Fruit fly (Drosophila melanogaster): Measurements from ENCODE around the gene ND-20L.
A peak's percentile ranks its signal among the peaks of the same experiment; 100 is the strongest.

Gene ND-20L

DNA sequence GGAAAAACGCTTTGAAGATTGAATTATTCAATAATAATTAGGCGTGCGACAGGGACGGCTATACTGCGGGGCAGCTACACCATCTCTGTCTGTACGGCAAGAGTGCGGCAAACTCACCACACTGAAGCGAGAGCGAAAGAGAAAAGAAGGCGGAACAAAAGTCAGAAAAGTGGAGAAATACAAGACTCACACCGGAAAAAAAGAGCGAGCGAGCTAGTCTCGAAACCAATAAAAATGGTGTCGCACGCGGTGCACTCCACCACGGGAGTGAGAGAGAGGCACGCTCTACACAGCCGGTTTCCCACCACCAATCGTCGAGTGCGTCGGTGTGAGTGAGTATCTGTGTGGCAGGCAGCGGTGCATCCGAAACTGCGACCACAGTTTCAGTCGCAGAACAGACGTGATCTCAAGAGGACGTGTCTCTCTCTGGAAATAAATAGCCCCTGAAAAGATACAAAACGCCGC is 40.5 kb downstream of the ND-20L start, which contains the start of gene Dr (continued):
- peak; percentile 20; the same call in 1 of the 2 replicates for TF ChIP-seq sna (GFP tag; IDR thresholded peaks at IDR 0.05; ENCODE audit: partially characterized antibody)
- TF ChIP-seq ewg (GFP tag; optimal IDR thresholded peaks at IDR 0.05), result peak; percentile 86
- TF ChIP-seq pho (GFP tag; optimal IDR thresholded peaks at IDR 0.05), result no peak
- peak; percentile 36 for TF ChIP-seq twi (tag; optimal IDR thresholded peaks at IDR 0.05)
- TF ChIP-seq CG12744 (GFP tag; optimal IDR thresholded peaks at IDR 0.05), result no peak
- peak; percentile 52; the same call in 1 of the 3 replicates for TF ChIP-seq z (GFP tag; IDR thresholded peaks at IDR 0.05)
- TF ChIP-seq CG15479 (GFP tag; optimal IDR thresholded peaks at IDR 0.05), result peak; percentile 25
- TF ChIP-seq CG8359 (GFP tag; optimal IDR thresholded peaks at IDR 0.05; ENCODE audit: borderline replicate concordance), result peak; percentile 0
- TF ChIP-seq CG10321 (GFP tag; IDR thresholded peaks at IDR 0.05), result peak; percentile 98
- TF ChIP-seq Jarid2 (GFP tag; optimal IDR thresholded peaks at IDR 0.05), result peak; percentile 91
- TF ChIP-seq ci (GFP tag; IDR thresholded peaks at IDR 0.05), result peak; percentile 50; the same call in 1 of the 3 replicates
- no peak for TF ChIP-seq CG11247 (GFP tag; IDR thresholded peaks at IDR 0.05)
- no peak for TF ChIP-seq CG42726 (GFP tag; IDR thresholded peaks at IDR 0.05; ENCODE audit: partially characterized antibody)
- peak; percentile 71 for TF ChIP-seq Med (GFP tag)
- TF ChIP-seq sim (GFP tag; IDR thresholded peaks at IDR 0.05), result 0 out of 2 replicates have a peak, but pooled peaks have one; percentile 43
- TF ChIP-seq CG6765 (GFP tag; optimal IDR thresholded peaks at IDR 0.05), result no peak
- 0 out of 3 replicates have a peak, but pooled peaks have one; percentile 9 for TF ChIP-seq row (GFP tag; IDR thresholded peaks at IDR 0.05)
- no peak for TF ChIP-seq CG10462 (GFP tag; optimal IDR thresholded peaks at IDR 0.05)
- TF ChIP-seq tll (GFP tag; optimal IDR thresholded peaks at IDR 0.05), result peak; percentile 76 to 91
- no peak for TF ChIP-seq Fer2 (tag; optimal IDR thresholded peaks at IDR 0.05)

DNA sequence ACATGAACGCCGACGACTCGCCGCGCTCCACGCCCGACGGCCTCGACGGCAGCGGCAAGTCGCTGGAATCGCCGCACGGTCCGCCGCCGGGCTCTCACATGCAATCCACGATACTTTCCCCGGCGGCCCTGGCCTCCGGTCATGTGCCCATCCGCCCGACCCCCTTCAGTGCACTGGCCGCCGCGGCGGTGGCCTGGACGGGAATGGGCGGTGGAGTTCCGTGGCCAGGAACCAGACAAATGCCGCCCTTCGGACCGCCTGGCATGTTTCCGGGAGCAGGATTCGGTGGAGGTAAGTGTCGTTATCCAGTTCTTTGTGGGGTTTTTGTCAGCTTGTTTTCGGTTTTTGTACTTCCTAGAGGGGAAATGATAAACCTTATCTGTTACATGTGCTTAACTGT is 42.0 kb downstream of the ND-20L start:
- TF ChIP-seq salm (tag; optimal IDR thresholded peaks at IDR 0.05) (no peak), Hr39 (optimal IDR thresholded peaks at IDR 0.05) (peak; percentile 66)

DNA sequence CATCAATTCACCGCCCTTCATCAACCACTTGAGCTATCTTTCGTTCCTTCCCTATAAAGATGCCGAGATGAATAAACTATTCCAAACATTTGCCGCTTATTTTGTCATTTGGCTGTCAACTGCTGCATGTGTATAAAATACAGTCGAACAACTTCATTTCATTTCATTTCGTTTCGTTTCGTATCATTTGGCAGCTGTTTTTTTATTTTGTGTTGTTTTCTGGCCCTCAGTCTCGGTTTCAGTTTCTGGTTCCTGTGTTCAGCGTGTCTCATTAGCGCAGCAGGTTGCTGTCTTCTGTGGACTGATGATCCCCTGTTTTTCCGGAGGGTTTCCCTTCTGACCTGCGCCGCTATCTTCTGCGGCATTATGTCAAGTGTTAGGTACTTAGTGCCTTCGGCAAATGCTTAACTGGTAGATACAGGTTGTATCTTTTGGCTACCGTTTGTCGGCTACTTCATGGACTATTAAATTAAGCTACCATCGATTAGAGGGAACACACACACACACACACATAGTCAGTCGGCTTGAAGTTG is 44.0 kb downstream of the ND-20L start:
- TF ChIP-seq pum (GFP tag; optimal IDR thresholded peaks at IDR 0.05), result no peak
- TF ChIP-seq CG3407 (GFP tag; optimal IDR thresholded peaks at IDR 0.05), result no peak
- TF ChIP-seq Spps (tag; optimal IDR thresholded peaks at IDR 0.05), result no peak
- peak; percentile 48 for TF ChIP-seq D (optimal IDR thresholded peaks at IDR 0.05)
- TF ChIP-seq D (GFP tag; optimal IDR thresholded peaks at IDR 0.05), result no peak
- TF ChIP-seq CG6254 (GFP tag; optimal IDR thresholded peaks at IDR 0.05), result no peak
- no peak for TF ChIP-seq Ssrp (tag; optimal IDR thresholded peaks at IDR 0.05)
- TF ChIP-seq pfk (GFP tag; optimal IDR thresholded peaks at IDR 0.05), result peak; percentile 86
- TF ChIP-seq CG33213 (GFP tag; optimal IDR thresholded peaks at IDR 0.05), result no peak
- TF ChIP-seq Elba2 (GFP tag; optimal IDR thresholded peaks at IDR 0.05), result no peak
- peak; percentile 73 for TF ChIP-seq ac (GFP tag; optimal IDR thresholded peaks at IDR 0.05)
- no peak for TF ChIP-seq gsb (GFP tag; IDR thresholded peaks at IDR 0.05)
- TF ChIP-seq cwo (GFP tag; optimal IDR thresholded peaks at IDR 0.05), result no peak
- no peak for TF ChIP-seq CkIIα-i1 (GFP tag; IDR thresholded peaks at IDR 0.05)
- TF ChIP-seq CG15269 (tag; optimal IDR thresholded peaks at IDR 0.05), result no peak
- TF ChIP-seq lmd (GFP tag; IDR thresholded peaks at IDR 0.05), result no peak
- no peak for TF ChIP-seq CG12942 (GFP tag; optimal IDR thresholded peaks at IDR 0.05)
- TF ChIP-seq usp (GFP tag; optimal IDR thresholded peaks at IDR 0.05), result no peak
- no peak for TF ChIP-seq H15 (GFP tag; IDR thresholded peaks at IDR 0.05)
- TF ChIP-seq twi (tag; optimal IDR thresholded peaks at IDR 0.05), result peak; percentile 16
- TF ChIP-seq slbo (GFP tag; IDR thresholded peaks at IDR 0.05), result no peak
- no peak for TF ChIP-seq Asciz (GFP tag; optimal IDR thresholded peaks at IDR 0.05)
- TF ChIP-seq CrebB (tag; optimal IDR thresholded peaks at IDR 0.05), result no peak
- TF ChIP-seq CG32767 (GFP tag; IDR thresholded peaks at IDR 0.05), result no peak
- no peak for TF ChIP-seq run (tag; optimal IDR thresholded peaks at IDR 0.05)
- no peak for TF ChIP-seq sob (GFP tag; IDR thresholded peaks at IDR 0.05)
- no peak for TF ChIP-seq gem (tag; optimal IDR thresholded peaks at IDR 0.05)
- TF ChIP-seq CG2889 (GFP tag; IDR thresholded peaks at IDR 0.05), result no peak
